Fruit fly (Drosophila melanogaster) whole organism, embryonic: ENCODE measurements around the gene Polr3G.

Source experiments
- Ada2b ChIP-seq: fragments of 200-800 bp; sonication (Bioruptor generic); IDR thresholded peaks from 2 replicates; pipeline ENCODE4 v1.3.6; 2022; ENCODE audit warnings: missing biosample characterization, missing genetic modification characterization
- Atf3 ChIP-seq: fragments of 200-800 bp; sonication (Bioruptor generic); optimal IDR thresholded peaks from 3 replicates; lab custom pipeline; 2016; ENCODE audit warnings: missing biosample characterization, missing genetic modification characterization
- B-H1 ChIP-seq: fragments of 200-800 bp; sonication (Bioruptor generic); IDR thresholded peaks from 3 replicates; pipeline ENCODE4 v1.3.6; 2022; ENCODE audit warnings: missing biosample characterization, missing genetic modification characterization
- C15 ChIP-seq: fragments of 200-800 bp; sonication (Bioruptor generic); IDR thresholded peaks from 3 replicates; pipeline ENCODE4 v1.3.6; 2022; ENCODE audit warnings: missing biosample characterization, missing genetic modification characterization
- CG10543 ChIP-seq: fragments of 200-800 bp; sonication (Bioruptor generic); optimal IDR thresholded peaks from 3 replicates; lab custom pipeline; 2017; ENCODE audit warnings: missing biosample characterization, mild to moderate bottlenecking, missing genetic modification characterization, moderate library complexity
- CG11093 ChIP-seq: fragments of 200-800 bp; sonication (Bioruptor generic); IDR thresholded peaks from 3 replicates; pipeline ENCODE4 v1.3.6; 2022; ENCODE audit warnings: missing biosample characterization, missing genetic modification characterization
- CG11504 ChIP-seq: fragments of 200-800 bp; sonication (Bioruptor generic); optimal IDR thresholded peaks from 3 replicates; lab custom pipeline; 2019; ENCODE audit warnings: missing biosample characterization, mild to moderate bottlenecking, missing genetic modification characterization, moderate library complexity
- CG12236 ChIP-seq: fragments of 200-800 bp; sonication (Bioruptor generic); optimal IDR thresholded peaks from 2 replicates; lab custom pipeline; 2016; ENCODE audit warnings: missing biosample characterization, missing genetic modification characterization
- CG13123 ChIP-seq: fragments of 200-800 bp; sonication (Bioruptor generic); optimal IDR thresholded peaks from 2 replicates; lab custom pipeline; 2016; ENCODE audit warnings: missing biosample characterization, missing genetic modification characterization
- CG14710 ChIP-seq: fragments of 200-800 bp; sonication (Bioruptor generic); optimal IDR thresholded peaks from 3 replicates; lab custom pipeline; 2019; ENCODE audit warnings: missing biosample characterization, mild to moderate bottlenecking, missing genetic modification characterization, moderate library complexity
- CG15696 ChIP-seq: fragments of 200-800 bp; sonication (Bioruptor generic); optimal IDR thresholded peaks from 2 replicates; lab custom pipeline; 2019; ENCODE audit warnings: missing biosample characterization, mild to moderate bottlenecking, missing genetic modification characterization, moderate library complexity
- CG18599 ChIP-seq: fragments of 200-800 bp; sonication (Bioruptor generic); optimal IDR thresholded peaks from 3 replicates; lab custom pipeline; 2017; ENCODE audit warnings: missing biosample characterization, missing genetic modification characterization, mild to moderate bottlenecking, moderate library complexity, missing genetic modification reagents
- CG2116 ChIP-seq: fragments of 200-800 bp; sonication (Bioruptor generic); optimal IDR thresholded peaks from 3 replicates; lab custom pipeline; 2018; ENCODE audit warnings: missing biosample characterization, mild to moderate bottlenecking, missing genetic modification characterization
- CG2202 ChIP-seq: fragments of 200-800 bp; sonication (Bioruptor generic); optimal IDR thresholded peaks from 2 replicates; lab custom pipeline; 2018; ENCODE audit warnings: missing biosample characterization, mild to moderate bottlenecking, missing genetic modification characterization
- CG3726 ChIP-seq: fragments of 200-800 bp; sonication (Bioruptor generic); IDR thresholded peaks from 3 replicates; pipeline ENCODE4, ENCODE4 v1.3.6; 2022; ENCODE audit warnings: missing biosample characterization, missing genetic modification characterization
- CG4424 ChIP-seq: fragments of 200-800 bp; sonication (Bioruptor generic); optimal IDR thresholded peaks from 3 replicates; lab custom pipeline; 2016; ENCODE audit warnings: missing biosample characterization, missing genetic modification characterization
- CG4707 ChIP-seq: fragments of 200-800 bp; sonication (Bioruptor generic); optimal IDR thresholded peaks from 2 replicates; lab custom pipeline; 2018; ENCODE audit warnings: missing biosample characterization, mild to moderate bottlenecking, missing genetic modification characterization, moderate library complexity
- CG5180 ChIP-seq: fragments of 200-800 bp; sonication (Bioruptor generic); optimal IDR thresholded peaks from 3 replicates; lab custom pipeline; 2017; ENCODE audit warnings: missing biosample characterization, missing genetic modification characterization, mild to moderate bottlenecking, moderate library complexity, missing genetic modification reagents
- CG7556 ChIP-seq: fragments of 200-800 bp; sonication (Bioruptor generic); optimal IDR thresholded peaks from 2 replicates; lab custom pipeline; 2017; ENCODE audit warnings: missing biosample characterization, mild to moderate bottlenecking, missing genetic modification characterization
- CG7745 ChIP-seq: fragments of 200-800 bp; sonication (Bioruptor generic); optimal IDR thresholded peaks from 2 replicates; lab custom pipeline; 2018; ENCODE audit warnings: missing biosample characterization, mild to moderate bottlenecking, missing genetic modification characterization, moderate library complexity
- CG8359 ChIP-seq: fragments of 200-800 bp; sonication (Bioruptor generic); optimal IDR thresholded peaks from 2 replicates; lab custom pipeline; 2017; ENCODE audit warnings: missing biosample characterization, mild to moderate bottlenecking, missing genetic modification characterization, borderline replicate concordance
- CkIIα-i1 ChIP-seq: fragments of 200-800 bp; sonication (Bioruptor generic); IDR thresholded peaks from 2 replicates; pipeline ENCODE4 v1.3.6; 2022; ENCODE audit warnings: missing biosample characterization, missing genetic modification characterization
- Fer2 ChIP-seq: fragments of 200-800 bp; sonication (Bioruptor generic); optimal IDR thresholded peaks from 2 replicates; lab custom pipeline; 2018; ENCODE audit warnings: missing biosample characterization, mild to moderate bottlenecking, missing genetic modification characterization, moderate library complexity
- H15 ChIP-seq: fragments of 200-800 bp; sonication (Bioruptor generic); IDR thresholded peaks from 3 replicates; pipeline ENCODE4 v1.3.6; 2022; ENCODE audit warnings: missing biosample characterization, missing genetic modification characterization
- HLH54F ChIP-seq: fragments of 200-800 bp; sonication (Bioruptor generic); optimal IDR thresholded peaks from 3 replicates; lab custom pipeline; 2016; ENCODE audit warnings: missing biosample characterization, missing genetic modification characterization
- Hr51 ChIP-seq, 2 experiments: fragments of 200-800 bp; sonication (Bioruptor generic); optimal IDR thresholded peaks; 2 replicates in 1 of 2; 3 replicates in 1 of 2; lab custom pipeline; 2016 to 2018; ENCODE audit warnings: missing biosample characterization in 2 of 2, missing genetic modification characterization in 2 of 2, mild to moderate bottlenecking in 1 of 2, moderate library complexity in 1 of 2
- Lim3 ChIP-seq: fragments of 200-800 bp; sonication (Bioruptor generic); IDR thresholded peaks from 2 replicates; pipeline ENCODE4 v1.3.6; 2022; ENCODE audit warnings: missing biosample characterization, missing genetic modification characterization
- Mad ChIP-seq: fragments of 200-800 bp; sonication (Bioruptor generic); optimal IDR thresholded peaks from 2 replicates; lab custom pipeline; 2016; ENCODE audit warnings: missing biosample characterization, missing genetic modification characterization
- Opbp ChIP-seq: fragments of 200-800 bp; sonication (Bioruptor generic); IDR thresholded peaks from 3 replicates; pipeline ENCODE4 v1.3.6; 2022; ENCODE audit warnings: missing biosample characterization, missing genetic modification characterization; ENCODE audit not compliant: partially characterized antibody
- Spps ChIP-seq: fragments of 200-800 bp; sonication (Bioruptor generic); optimal IDR thresholded peaks from 2 replicates; lab custom pipeline; 2018; ENCODE audit warnings: missing biosample characterization, mild to moderate bottlenecking, missing genetic modification characterization
- Ssrp ChIP-seq: fragments of 200-800 bp; sonication (Bioruptor generic); optimal IDR thresholded peaks from 2 replicates; lab custom pipeline; 2018; ENCODE audit warnings: missing biosample characterization, mild to moderate bottlenecking, missing genetic modification characterization, moderate library complexity
- Vsx1 ChIP-seq: fragments of 200-800 bp; sonication (Bioruptor generic); optimal IDR thresholded peaks from 2 replicates; lab custom pipeline; 2017; ENCODE audit warnings: missing biosample characterization, mild to moderate bottlenecking, missing genetic modification characterization, missing genetic modification reagents
- ab ChIP-seq: fragments of 200-800 bp; sonication (Bioruptor generic); optimal IDR thresholded peaks from 2 replicates; lab custom pipeline; 2016; ENCODE audit warnings: missing biosample characterization, missing genetic modification characterization
- bcd ChIP-seq: fragments of 200-800 bp; sonication (Bioruptor generic); optimal IDR thresholded peaks from 2 replicates; lab custom pipeline; 2017; ENCODE audit warnings: missing biosample characterization, mild to moderate bottlenecking, missing genetic modification characterization
- bigmax ChIP-seq: fragments of 200-800 bp; sonication (Bioruptor generic); optimal IDR thresholded peaks from 2 replicates; lab custom pipeline; 2018; ENCODE audit warnings: missing biosample characterization, mild to moderate bottlenecking, missing genetic modification characterization
- br ChIP-seq: fragments of >200 bp; optimal IDR thresholded peaks from 2 replicates; lab custom pipeline; 2017
- cad ChIP-seq: fragments of >200 bp; optimal IDR thresholded peaks from 2 replicates; lab custom pipeline; 2017; ENCODE audit warnings: missing biosample characterization, missing genetic modification characterization
- danr ChIP-seq: fragments of 200-800 bp; sonication (Bioruptor generic); IDR thresholded peaks from 2 replicates; pipeline ENCODE4 v1.3.6; 2022; ENCODE audit warnings: missing biosample characterization, missing genetic modification characterization
- grau ChIP-seq: fragments of 200-800 bp; optimal IDR thresholded peaks from 3 replicates; lab custom pipeline; 2019; ENCODE audit warnings: missing biosample characterization, mild to moderate bottlenecking, missing genetic modification characterization, moderate library complexity
- knrl ChIP-seq: fragments of 200-800 bp; sonication (Bioruptor generic); IDR thresholded peaks from 3 replicates; pipeline ENCODE4 v1.3.6; 2022; ENCODE audit warnings: missing biosample characterization, missing genetic modification characterization; ENCODE audit not compliant: partially characterized antibody
- mld ChIP-seq: fragments of 200-800 bp; sonication (Bioruptor generic); IDR thresholded peaks from 3 replicates; pipeline ENCODE4 v1.3.6; 2022; ENCODE audit warnings: missing biosample characterization, missing genetic modification characterization; ENCODE audit not compliant: partially characterized antibody
- odd ChIP-seq: fragments of 200-800 bp; sonication (Bioruptor generic); optimal IDR thresholded peaks from 2 replicates; lab custom pipeline; 2017; ENCODE audit warnings: missing biosample characterization, mild to moderate bottlenecking, missing genetic modification characterization
- row ChIP-seq: fragments of 200-800 bp; sonication (Bioruptor generic); IDR thresholded peaks from 3 replicates; pipeline ENCODE4 v1.3.6; 2022; ENCODE audit warnings: missing biosample characterization, missing genetic modification characterization
- salm ChIP-seq: fragments of 200-800 bp; sonication (Bioruptor generic); optimal IDR thresholded peaks from 2 replicates; lab custom pipeline; 2018; ENCODE audit warnings: missing biosample characterization, mild to moderate bottlenecking, missing genetic modification characterization
- sna ChIP-seq: fragments of 200-800 bp; sonication (Bioruptor generic); IDR thresholded peaks from 2 replicates; pipeline ENCODE4 v1.3.6; 2022; ENCODE audit warnings: missing biosample characterization, missing genetic modification characterization; ENCODE audit not compliant: partially characterized antibody
- ssp ChIP-seq: fragments of 200-800 bp; sonication (Bioruptor generic); IDR thresholded peaks from 2 replicates; pipeline ENCODE4 v1.3.6; 2022; ENCODE audit warnings: missing biosample characterization, missing genetic modification characterization
- tio ChIP-seq: fragments of 200-800 bp; sonication (Bioruptor generic); optimal IDR thresholded peaks from 2 replicates; lab custom pipeline; 2017; ENCODE audit warnings: missing biosample characterization, missing genetic modification characterization, inconsistent platforms
- unpg ChIP-seq: fragments of 200-800 bp; sonication (Bioruptor generic); optimal IDR thresholded peaks from 3 replicates; lab custom pipeline; 2018; ENCODE audit warnings: missing biosample characterization, mild to moderate bottlenecking, missing genetic modification characterization, moderate library complexity
- vfl ChIP-seq: fragments of 200-800 bp; sonication (Bioruptor generic); optimal IDR thresholded peaks from 2 replicates; lab custom pipeline; 2016; ENCODE audit warnings: missing biosample characterization, missing genetic modification characterization
- z ChIP-seq: fragments of 200-800 bp; sonication (Bioruptor generic); IDR thresholded peaks from 3 replicates; pipeline ENCODE4 v1.3.6; 2022; ENCODE audit warnings: missing biosample characterization, missing genetic modification characterization

Gene Polr3G

dm6 chr3L:17425132-17425713 is 1.7 kb downstream of the Polr3G start, which contains the start of the genes Sec3 and COX7B (continued):
- TF ChIP-seq knrl (GFP tag; lab: Robert Waterston, UW) (peak; percentile 97), salm (tag; lab: Kevin White, UChicago) (peak; percentile 30), CG14710 (tag; lab: Kevin White, UChicago) (peak; percentile 85), CG5180 (GFP tag; lab: Kevin White, UChicago) (no peak), unpg (GFP tag; lab: Kevin White, UChicago) (peak; percentile 63), H15 (GFP tag; lab: Robert Waterston, UW) (no peak), sna (GFP tag; lab: Robert Waterston, UW) (peak; percentile 91), CG8359 (GFP tag; lab: Kevin White, UChicago) (no peak), B-H1 (GFP tag; lab: Robert Waterston, UW) (no peak), Ssrp (tag; lab: Kevin White, UChicago) (peak; percentile 51), CG2116 (GFP tag; lab: Kevin White, UChicago) (peak; percentile 75), CG11504 (tag; lab: Kevin White, UChicago) (no peak), z (no peak), C15 (GFP tag; lab: Robert Waterston, UW) (peak; percentile 53; the same call in 1 of the 3 replicates), CG7556 (GFP tag; lab: Kevin White, UChicago) (peak; percentile 33), mld (GFP tag; lab: Robert Waterston, UW) (peak; percentile 77; the same call in 2 of the 3 replicates), cad (GFP tag; lab: Kevin White, UChicago) (no peak), CG2202 (peak; percentile 7), br (lab: Kevin White, UChicago) (no peak), danr (no peak), bcd (peak; percentile 45), CkIIα-i1 (GFP tag; lab: Robert Waterston, UW) (no peak), Hr51 (GFP tag; optimal IDR thresholded peaks at IDR 0.05; lab: Kevin White, UChicago) (peak; percentile 64 to 73), Mad (GFP tag; lab: Kevin White, UChicago) (peak; percentile 52), CG12236 (GFP tag; lab: Kevin White, UChicago) (no peak), CG13123 (GFP tag; lab: Kevin White, UChicago) (peak; percentile 46), HLH54F (GFP tag; lab: Kevin White, UChicago) (peak; percentile 74), row (GFP tag; lab: Robert Waterston, UW) (peak; percentile 93), CG7745 (tag; lab: Kevin White, UChicago) (no peak), Atf3 (GFP tag; lab: Kevin White, UChicago) (peak; percentile 66), CG10543 (peak; percentile 67), bigmax (GFP tag; lab: Kevin White, UChicago) (peak; percentile 20), CG15696 (tag; lab: Kevin White, UChicago) (peak; percentile 76), CG3726 (GFP tag; lab: Robert Waterston, UW) (no peak), Spps (tag; lab: Kevin White, UChicago) (peak; percentile 25), ssp (GFP tag; lab: Robert Waterston, UW) (peak; percentile 28; the same call in 1 of the 2 replicates), tio (GFP tag; lab: Kevin White, UChicago) (peak; percentile 18), Lim3 (GFP tag; lab: Robert Waterston, UW) (no peak), CG4424 (GFP tag; lab: Kevin White, UChicago) (peak; percentile 70), Opbp (GFP tag; lab: Robert Waterston, UW) (peak; percentile 87), Ada2b (no peak), ab (GFP tag; lab: Kevin White, UChicago) (no peak), grau (tag; lab: Kevin White, UChicago) (peak; percentile 77), Fer2 (peak; percentile 65), CG4707 (GFP tag; lab: Kevin White, UChicago) (no peak), Vsx1 (GFP tag; lab: Kevin White, UChicago) (peak; percentile 39), CG11093 (no peak), CG18599 (peak; percentile 63), odd (GFP tag; lab: Kevin White, UChicago) (peak; percentile 11), vfl (peak; percentile 40)
